Worm (Caenorhabditis elegans): ENCODE results near the gene F13B6.1.

Gene F13B6.1

DNA sequence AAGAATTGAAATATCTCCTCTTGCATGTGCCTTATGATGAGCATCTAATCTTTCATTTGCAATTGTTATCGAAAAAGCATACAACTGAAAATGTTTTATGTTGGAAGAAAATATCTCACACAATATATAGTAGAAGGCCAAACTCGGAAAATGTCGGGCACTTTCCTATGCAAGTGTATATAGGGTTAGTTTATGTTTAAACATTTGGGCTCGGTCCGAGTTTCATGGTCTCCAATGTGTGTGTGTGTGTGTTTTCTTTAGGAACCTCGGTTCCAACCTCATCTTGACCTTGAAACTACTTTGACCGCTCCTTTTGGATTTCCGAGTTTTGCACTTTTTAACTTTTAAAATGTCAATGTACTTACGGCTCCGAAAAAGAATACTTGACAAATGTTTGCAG is 43.0 kb downstream of the F13B6.1 start:
- TF ChIP-seq flh-1 (GFP tag; optimal IDR thresholded peaks at IDR 0.05) (no peak), mls-2 (tag; optimal IDR thresholded peaks at IDR 0.05) (no peak), ceh-39 (tag; optimal IDR thresholded peaks at IDR 0.05) (no peak), blmp-1 (tag; optimal IDR thresholded peaks at IDR 0.05) (no peak), lin-13 (tag; optimal IDR thresholded peaks at IDR 0.05) (no peak), elt-3 (tag; optimal IDR thresholded peaks at IDR 0.05) (no peak), sptf-1 (tag; optimal IDR thresholded peaks at IDR 0.05) (no peak), unc-62 (GFP tag; optimal IDR thresholded peaks at IDR 0.05) (no peak), mep-1 (tag; optimal IDR thresholded peaks at IDR 0.05) (no peak), unc-120 (tag; optimal IDR thresholded peaks at IDR 0.05; ENCODE audit: poor library complexity, severe bottlenecking) (no peak), ces-1 (GFP tag; optimal IDR thresholded peaks at IDR 0.05) (no peak), nhr-76 (tag; optimal IDR thresholded peaks at IDR 0.05) (no peak), M03D4.4 (tag; optimal IDR thresholded peaks at IDR 0.05) (no peak)

DNA sequence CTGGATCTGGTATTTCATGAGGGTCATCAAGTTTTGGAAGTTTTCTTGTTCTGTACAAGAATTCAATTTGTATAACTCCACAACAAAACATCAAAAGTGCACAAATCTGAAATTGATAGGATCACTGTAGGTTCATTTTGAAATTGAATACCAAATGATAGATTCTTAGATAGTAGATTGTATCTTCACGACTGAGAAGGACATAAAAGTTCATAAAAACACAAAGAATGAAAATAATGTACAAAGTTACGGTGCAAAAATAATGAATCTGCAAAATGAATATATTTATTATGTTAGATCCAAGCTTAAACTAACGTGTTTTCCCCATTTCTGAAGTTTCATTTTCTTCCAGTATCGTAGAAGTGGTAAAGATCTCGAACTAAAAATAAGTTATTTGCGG is 44.6 kb downstream of the F13B6.1 start:
- TF ChIP-seq hlh-1 (tag; optimal IDR thresholded peaks at IDR 0.05) (no peak), elt-3 (tag; optimal IDR thresholded peaks at IDR 0.05) (no peak), ham-2 (GFP tag; optimal IDR thresholded peaks at IDR 0.05) (no peak), tbx-8 (GFP tag; optimal IDR thresholded peaks at IDR 0.05) (no peak), ceh-39 (tag; optimal IDR thresholded peaks at IDR 0.05) (no peak), nhr-28 (tag; optimal IDR thresholded peaks at IDR 0.05) (no peak), unc-62 (GFP tag; optimal IDR thresholded peaks at IDR 0.05) (no peak), ztf-11 (tag; optimal IDR thresholded peaks at IDR 0.05) (no peak), snpc-4 (tag; optimal IDR thresholded peaks at IDR 0.05) (no peak), bed-3 (GFP tag; optimal IDR thresholded peaks at IDR 0.05) (no peak), ceh-83 (GFP tag; optimal IDR thresholded peaks at IDR 0.05) (no peak), nhr-76 (tag; optimal IDR thresholded peaks at IDR 0.05) (no peak), lin-13 (tag; optimal IDR thresholded peaks at IDR 0.05) (no peak), lin-32 (GFP tag; optimal IDR thresholded peaks at IDR 0.05) (no peak), sptf-1 (tag; optimal IDR thresholded peaks at IDR 0.05) (no peak), nhr-12 (tag; optimal IDR thresholded peaks at IDR 0.05) (no peak), nhr-237 (tag; optimal IDR thresholded peaks at IDR 0.05) (no peak), nhr-2 (tag; optimal IDR thresholded peaks at IDR 0.05) (no peak), unc-39 (tag; optimal IDR thresholded peaks at IDR 0.05) (no peak), blmp-1 (tag; optimal IDR thresholded peaks at IDR 0.05) (no peak)

- TF ChIP-seq pha-4 (tag; optimal IDR thresholded peaks at IDR 0.05), result no peak
- no peak for TF ChIP-seq ceh-39 (tag; optimal IDR thresholded peaks at IDR 0.05)
- no peak for TF ChIP-seq snpc-4 (tag; optimal IDR thresholded peaks at IDR 0.05)
- no peak for TF ChIP-seq unc-120 (tag; optimal IDR thresholded peaks at IDR 0.05; ENCODE audit: poor library complexity, severe bottlenecking)
- no peak for TF ChIP-seq tbx-8 (GFP tag; optimal IDR thresholded peaks at IDR 0.05)
- TF ChIP-seq mls-2 (tag; optimal IDR thresholded peaks at IDR 0.05), result no peak
- TF ChIP-seq sem-2 (GFP tag; optimal IDR thresholded peaks at IDR 0.05), result no peak
- no peak for TF ChIP-seq drap-1 (GFP tag; optimal IDR thresholded peaks at IDR 0.05)
- no peak for TF ChIP-seq lsy-2 (tag; optimal IDR thresholded peaks at IDR 0.05)
- TF ChIP-seq unc-39 (tag; optimal IDR thresholded peaks at IDR 0.05), result no peak
- TF ChIP-seq nhr-28 (tag; optimal IDR thresholded peaks at IDR 0.05), result no peak
- TF ChIP-seq blmp-1 (tag; optimal IDR thresholded peaks at IDR 0.05), result no peak
- TF ChIP-seq hlh-1 (tag; optimal IDR thresholded peaks at IDR 0.05), result no peak
- TF ChIP-seq cnd-1 (tag; optimal IDR thresholded peaks at IDR 0.05), result no peak
- no peak for TF ChIP-seq nhr-12 (tag; optimal IDR thresholded peaks at IDR 0.05)
- no peak for TF ChIP-seq bed-3 (GFP tag; optimal IDR thresholded peaks at IDR 0.05)
Measured at ce11 chrIV:7501337-7501736, 45.0 kb downstream of the F13B6.1 start, which contains the start of gene F55G1.15. Gene F55G1.15 (minus strand): TSS chrIV:7501437.

- TF ChIP-seq M03D4.4 (tag; optimal IDR thresholded peaks at IDR 0.05) (no peak), mab-5 (tag; optimal IDR thresholded peaks at IDR 0.05) (no peak), lin-13 (tag; optimal IDR thresholded peaks at IDR 0.05) (no peak), sem-2 (GFP tag; optimal IDR thresholded peaks at IDR 0.05) (no peak), ham-2 (GFP tag; optimal IDR thresholded peaks at IDR 0.05) (no peak), unc-39 (tag; optimal IDR thresholded peaks at IDR 0.05) (no peak), hlh-1 (tag; optimal IDR thresholded peaks at IDR 0.05) (no peak), nhr-28 (tag; optimal IDR thresholded peaks at IDR 0.05) (no peak), elt-3 (tag; optimal IDR thresholded peaks at IDR 0.05) (no peak), flh-1 (GFP tag; optimal IDR thresholded peaks at IDR 0.05) (no peak), nhr-12 (tag; optimal IDR thresholded peaks at IDR 0.05) (no peak), snpc-4 (tag; optimal IDR thresholded peaks at IDR 0.05) (no peak), ces-1 (GFP tag; optimal IDR thresholded peaks at IDR 0.05) (no peak), nhr-237 (tag; optimal IDR thresholded peaks at IDR 0.05) (no peak), lsy-2 (tag; optimal IDR thresholded peaks at IDR 0.05) (no peak), ceh-39 (tag; optimal IDR thresholded peaks at IDR 0.05) (no peak), blmp-1 (tag; optimal IDR thresholded peaks at IDR 0.05) (no peak), mls-2 (tag; optimal IDR thresholded peaks at IDR 0.05) (no peak)
Measured at ce11 chrIV:7503322-7503721, 47.0 kb downstream of the F13B6.1 start, which contains the start of gene glt-6. Gene glt-6 (plus strand): TSS chrIV:7503622.
